Worm (Caenorhabditis elegans): ENCODE measurements around the gene R74.7.

R74.7 gene

DNA sequence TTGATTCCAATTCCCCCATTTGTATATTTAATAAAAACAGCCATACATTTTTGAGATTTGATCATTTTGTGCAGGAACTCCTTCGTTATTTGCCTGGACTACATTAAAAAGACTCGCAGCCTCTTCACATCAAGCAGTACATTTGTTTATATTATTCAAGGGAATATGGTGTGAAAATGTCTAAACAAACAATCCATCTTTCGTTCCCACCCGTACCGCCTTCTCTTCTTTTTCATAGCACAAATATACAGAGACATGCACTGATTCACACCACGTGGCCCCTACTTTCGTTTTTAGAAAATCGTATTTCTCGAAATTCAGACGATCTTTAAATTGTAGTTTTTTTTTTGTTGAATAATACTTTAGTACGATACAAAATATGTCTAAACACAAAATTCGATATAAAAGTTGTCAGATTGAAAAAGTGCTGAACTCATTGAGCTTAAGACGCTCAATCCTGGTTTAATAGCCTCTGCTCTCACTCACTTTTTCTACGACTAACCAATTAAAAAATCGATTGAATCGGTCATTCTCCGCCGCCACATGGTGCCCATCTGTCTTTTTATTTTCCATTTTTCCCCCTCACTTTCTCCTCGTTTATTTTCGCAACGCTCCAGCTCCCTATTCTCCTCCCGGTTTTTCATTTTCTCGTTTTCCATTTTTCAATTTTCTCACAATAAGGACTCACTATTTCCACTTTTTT lies 8.8 kb upstream of the R74.7 start (continued):
- TF ChIP-seq snpc-4 (GFP tag; optimal IDR thresholded peaks at IDR 0.05) (no peak), snpc-4 (tag; optimal IDR thresholded peaks at IDR 0.05) (peak in 2 of 4 experiments; percentile 42 to 47), pbrm-1 (GFP tag; IDR thresholded peaks at IDR 0.05) (peak; percentile 55; the same call in 1 of the 2 replicates), mxl-1 (tag; optimal IDR thresholded peaks at IDR 0.05) (peak; percentile 11), mel-28 (tag; optimal IDR thresholded peaks at IDR 0.05; ENCODE audit: borderline replicate concordance) (peak; percentile 54), tbp1 (GFP tag; optimal IDR thresholded peaks at IDR 0.05) (peak; percentile 41), nhr-90 (tag; optimal IDR thresholded peaks at IDR 0.05) (peak; percentile 59), ceh-27 (GFP tag; optimal IDR thresholded peaks at IDR 0.05) (peak; percentile 42), F49E8.2 (tag; optimal IDR thresholded peaks at IDR 0.05; ENCODE audit: insufficient read depth) (no peak), F23B12.7 (tag; optimal IDR thresholded peaks at IDR 0.05; ENCODE audit: insufficient read depth) (no peak), zim-3 (tag; optimal IDR thresholded peaks at IDR 0.05) (peak; percentile 74), hsf-1 (GFP tag; IDR thresholded peaks at IDR 0.05) (peak; percentile 30; the same call in 1 of the 2 replicates), zfh-2 (GFP tag; conservative IDR thresholded peaks at IDR 0.05) (no peak), attf-5 (GFP tag; optimal IDR thresholded peaks at IDR 0.05) (peak; percentile 24), ztf-6 (GFP tag; IDR thresholded peaks at IDR 0.05) (no peak), repo-1 (tag; optimal IDR thresholded peaks at IDR 0.05) (peak; percentile 86), lsl-1 (GFP tag; optimal IDR thresholded peaks at IDR 0.05) (no peak), cebp-1 (GFP tag; IDR thresholded peaks at IDR 0.05) (no peak), cebp-1 (tag; optimal IDR thresholded peaks at IDR 0.05) (peak; percentile 62), D2030.7 (GFP tag; IDR thresholded peaks at IDR 0.05) (0 out of 2 replicates have a peak, but pooled peaks have one; percentile 24), F52B5.7 (tag; optimal IDR thresholded peaks at IDR 0.05) (peak; percentile 46), lin-54 (GFP tag; optimal IDR thresholded peaks at IDR 0.05) (peak; percentile 54), C06A6.2 (GFP tag; conservative IDR thresholded peaks at IDR 0.05) (peak; percentile 58; the same call in 1 of the 2 replicates), hmg-1.2 (GFP tag; IDR thresholded peaks at IDR 0.05) (peak; percentile 36; the same call in 1 of the 2 replicates), B0261.1 (tag; optimal IDR thresholded peaks at IDR 0.05) (peak; percentile 14), ets-4 (GFP tag; optimal IDR thresholded peaks at IDR 0.05) (peak; percentile 11), nhr-120 (GFP tag; IDR thresholded peaks at IDR 0.05) (peak; percentile 93), Y53F4B.3 (GFP tag; IDR thresholded peaks at IDR 0.05) (no peak), ekl-4 (GFP tag; IDR thresholded peaks at IDR 0.05) (peak; percentile 83), ZK185.1 (tag; optimal IDR thresholded peaks at IDR 0.05; ENCODE audit: poor library complexity, severe bottlenecking) (peak; percentile 72)

DNA sequence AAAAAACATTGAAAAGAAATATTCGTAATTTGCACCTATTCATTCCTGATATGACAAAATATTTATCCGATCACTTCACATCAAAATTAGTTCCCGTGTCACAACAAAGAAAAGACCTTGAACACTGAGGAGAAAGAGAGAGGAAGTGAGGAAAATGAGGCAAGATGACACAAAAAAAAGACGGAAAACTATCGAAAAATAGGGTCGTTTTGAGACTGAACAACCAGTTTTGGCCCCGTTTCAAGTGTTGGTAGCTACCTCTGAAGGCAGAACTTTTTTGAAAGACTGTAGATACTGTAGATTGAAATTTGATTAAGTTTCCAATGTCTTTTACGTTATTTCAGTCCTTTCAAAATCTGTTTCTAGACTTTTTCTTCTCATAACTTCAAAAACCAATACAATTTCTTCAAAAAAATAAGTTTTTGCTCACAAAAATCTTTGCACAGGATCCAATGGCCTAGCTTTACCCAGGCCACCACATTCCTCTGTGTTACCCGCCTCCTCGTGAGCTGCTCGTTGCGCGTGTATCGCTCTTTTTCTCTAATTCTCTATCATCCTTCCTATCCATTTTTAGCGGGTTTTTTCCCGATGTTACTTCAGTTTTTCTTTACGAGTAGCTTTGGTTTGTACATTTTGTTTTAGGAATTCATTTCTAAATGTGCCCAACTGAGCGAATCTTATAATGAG lies 7.8 kb upstream of the R74.7 start:
- TF ChIP-seq C17E4.6 (GFP tag; IDR thresholded peaks at IDR 0.05) (no peak), let-607 (tag; optimal IDR thresholded peaks at IDR 0.05) (no peak), egrh-3 (GFP tag; IDR thresholded peaks at IDR 0.05) (no peak), nfya-1 (tag; optimal IDR thresholded peaks at IDR 0.05; ENCODE audit: borderline replicate concordance, insufficient read depth) (no peak), xnd-1 (tag; optimal IDR thresholded peaks at IDR 0.05) (no peak), lin-54 (GFP tag; optimal IDR thresholded peaks at IDR 0.05) (no peak), lag-1 (GFP tag; IDR thresholded peaks at IDR 0.05) (no peak), Y56A3A.18 (GFP tag; IDR thresholded peaks at IDR 0.05) (no peak), F55B11.4 (tag; optimal IDR thresholded peaks at IDR 0.05; ENCODE audit: borderline replicate concordance, insufficient read depth) (no peak), Y53G8AR.9 (GFP tag; conservative IDR thresholded peaks at IDR 0.05) (no peak), Y79H2A.3 (GFP tag; conservative IDR thresholded peaks at IDR 0.05) (no peak), ZK185.1 (tag; optimal IDR thresholded peaks at IDR 0.05; ENCODE audit: poor library complexity, severe bottlenecking) (peak; percentile 11), attf-6 (GFP tag; IDR thresholded peaks at IDR 0.05) (no peak), lsy-27 (tag; optimal IDR thresholded peaks at IDR 0.05; ENCODE audit: borderline replicate concordance, insufficient read depth) (no peak), sdz-38 (tag; optimal IDR thresholded peaks at IDR 0.05) (no peak), ceh-79 (tag; optimal IDR thresholded peaks at IDR 0.05) (no peak), F33H1.4 (GFP tag; IDR thresholded peaks at IDR 0.05) (no peak), F57C9.4 (tag; optimal IDR thresholded peaks at IDR 0.05) (no peak)

All from whole organism, young adult.